Fruit fly (Drosophila melanogaster) whole organism: ENCODE results near the gene CG10793.

Experiments used
- CG8478 ChIP-seq: fragments of >200 bp; optimal IDR thresholded peaks from 2 replicates; lab custom pipeline; 2018; ENCODE audit warnings: inconsistent platforms
- Dll ChIP-seq: fragments of >200 bp; optimal IDR thresholded peaks from 2 replicates; lab custom pipeline; 2017
- EcR ChIP-seq, 2 experiments: fragments of >200 bp; optimal IDR thresholded peaks; 2 replicates each; lab custom pipeline; 2017; ENCODE audit warnings: missing biosample characterization in 2 of 2, missing genetic modification characterization in 2 of 2, missing genetic modification reagents in 2 of 2
- pan ChIP-seq: fragments of >200 bp; optimal IDR thresholded peaks from 2 replicates; lab custom pipeline; 2017
- psq ChIP-seq: fragments of >200 bp; optimal IDR thresholded peaks from 2 replicates; lab custom pipeline; 2017
- usp ChIP-seq: fragments of >200 bp; optimal IDR thresholded peaks from 2 replicates; lab custom pipeline; 2017; ENCODE audit warnings: missing biosample characterization, missing genetic modification characterization, mixed read lengths

The CG10793 gene

dm6 chrX:3297444-3298300 is 18.5 kb downstream of the CG10793 start:
- TF ChIP-seq psq (lab: Kevin White, UChicago) (no peak), CG8478 (lab: Kevin White, UChicago) (no peak), usp (GFP tag; lab: Kevin White, UChicago) (no peak), Dll (lab: Kevin White, UChicago) (no peak), EcR (GFP tag; optimal IDR thresholded peaks at IDR 0.05; lab: Kevin White, UChicago) (no peak), pan (lab: Kevin White, UChicago) (no peak)

- TF ChIP-seq pan (lab: Kevin White, UChicago) (no peak), Dll (lab: Kevin White, UChicago) (no peak), CG8478 (lab: Kevin White, UChicago) (no peak), psq (lab: Kevin White, UChicago) (no peak), usp (GFP tag; lab: Kevin White, UChicago) (no peak), EcR (GFP tag; optimal IDR thresholded peaks at IDR 0.05; lab: Kevin White, UChicago) (no peak)
Observed at dm6 chrX:3296032-3296431, 20.2 kb downstream of the CG10793 start.

- no peak for TF ChIP-seq usp (GFP tag; lab: Kevin White, UChicago)
- TF ChIP-seq psq (lab: Kevin White, UChicago), result no peak
- TF ChIP-seq CG8478 (lab: Kevin White, UChicago), result no peak
- TF ChIP-seq Dll (lab: Kevin White, UChicago), result no peak
- no peak for TF ChIP-seq EcR (GFP tag; optimal IDR thresholded peaks at IDR 0.05; lab: Kevin White, UChicago)
- TF ChIP-seq pan (lab: Kevin White, UChicago), result no peak
Observed at dm6 chrX:3295467-3295853, 20.7 kb downstream of the CG10793 start.

- TF ChIP-seq psq (lab: Kevin White, UChicago), result no peak
- TF ChIP-seq CG8478 (lab: Kevin White, UChicago), result no peak
Observed at dm6 chrX:3294816-3295466, 21.3 kb downstream of the CG10793 start.

- TF ChIP-seq Dll (lab: Kevin White, UChicago) (no peak), CG8478 (lab: Kevin White, UChicago) (no peak), usp (GFP tag; lab: Kevin White, UChicago) (no peak), EcR (GFP tag; optimal IDR thresholded peaks at IDR 0.05; lab: Kevin White, UChicago) (no peak), psq (lab: Kevin White, UChicago) (no peak), pan (lab: Kevin White, UChicago) (no peak)
Observed at dm6 chrX:3291071-3291660, 25.0 kb downstream of the CG10793 start.

- TF ChIP-seq CG8478 (lab: Kevin White, UChicago), result no peak
- TF ChIP-seq Dll (lab: Kevin White, UChicago), result no peak
- TF ChIP-seq EcR (GFP tag; optimal IDR thresholded peaks at IDR 0.05; lab: Kevin White, UChicago), result no peak
- TF ChIP-seq usp (GFP tag; lab: Kevin White, UChicago), result no peak
- no peak for TF ChIP-seq pan (lab: Kevin White, UChicago)
- TF ChIP-seq psq (lab: Kevin White, UChicago), result no peak
Observed at dm6 chrX:3288909-3289706, 27.1 kb downstream of the CG10793 start.

- TF ChIP-seq Dll (lab: Kevin White, UChicago) (no peak), usp (GFP tag; lab: Kevin White, UChicago) (no peak), CG8478 (lab: Kevin White, UChicago) (no peak), psq (lab: Kevin White, UChicago) (no peak), pan (lab: Kevin White, UChicago) (no peak), EcR (GFP tag; optimal IDR thresholded peaks at IDR 0.05; lab: Kevin White, UChicago) (no peak)
Observed at dm6 chrX:3288247-3288838, 27.9 kb downstream of the CG10793 start.

dm6 chrX:3281958-3282357 is 34.2 kb downstream of the CG10793 start:
- no peak for TF ChIP-seq Dll (lab: Kevin White, UChicago)
- no peak for TF ChIP-seq EcR (GFP tag; optimal IDR thresholded peaks at IDR 0.05; lab: Kevin White, UChicago)
- no peak for TF ChIP-seq usp (GFP tag; lab: Kevin White, UChicago)
- TF ChIP-seq CG8478 (lab: Kevin White, UChicago), result no peak
- TF ChIP-seq pan (lab: Kevin White, UChicago), result no peak

dm6 chrX:3273557-3273956 is 42.6 kb downstream of the CG10793 start:
- TF ChIP-seq Dll (lab: Kevin White, UChicago) (no peak), CG8478 (lab: Kevin White, UChicago) (no peak), psq (lab: Kevin White, UChicago) (no peak), EcR (GFP tag; optimal IDR thresholded peaks at IDR 0.05; lab: Kevin White, UChicago) (no peak), usp (GFP tag; lab: Kevin White, UChicago) (no peak), pan (lab: Kevin White, UChicago) (no peak)

dm6 chrX:3265828-3266227 is 50.4 kb downstream of the CG10793 start:
- no peak for TF ChIP-seq psq (lab: Kevin White, UChicago)
- TF ChIP-seq EcR (GFP tag; optimal IDR thresholded peaks at IDR 0.05; lab: Kevin White, UChicago), result no peak
- no peak for TF ChIP-seq usp (GFP tag; lab: Kevin White, UChicago)
- TF ChIP-seq Dll (lab: Kevin White, UChicago), result no peak
- no peak for TF ChIP-seq pan (lab: Kevin White, UChicago)
- no peak for TF ChIP-seq CG8478 (lab: Kevin White, UChicago)
